Fruit fly (Drosophila melanogaster) whole organism: ENCODE data around the gene CG7368.

Experiments used
- Dll ChIP-seq: fragments of >200 bp; optimal IDR thresholded peaks from 2 replicates; lab custom pipeline; 2017
- EcR ChIP-seq, 2 experiments: fragments of >200 bp; optimal IDR thresholded peaks; 2 replicates each; lab custom pipeline; 2017; ENCODE audit warnings: missing biosample characterization in 2 of 2, missing genetic modification characterization in 2 of 2, missing genetic modification reagents in 2 of 2
- pan ChIP-seq: fragments of >200 bp; optimal IDR thresholded peaks from 2 replicates; lab custom pipeline; 2017
- psq ChIP-seq: fragments of >200 bp; optimal IDR thresholded peaks from 2 replicates; lab custom pipeline; 2017

- TF ChIP-seq EcR (GFP tag; optimal IDR thresholded peaks at IDR 0.05; lab: Kevin White, UChicago) (no peak), psq (no peak), pan (lab: Kevin White, UChicago) (no peak), Dll (no peak)
These were observed 9.1 kb upstream of the CG7368 start, which contains the start of gene rt for dm6 chr3L:11587720-11588580.
